Fruit fly (Drosophila melanogaster): ENCODE data around the gene Surf6.
A peak's percentile ranks its signal among the peaks of the same experiment; 100 is the strongest.

dm6 chr3R:19904865-19905373 lies at the start of gene Surf6, which contains the start of gene RhoGAP92B:
- TF ChIP-seq CG9876 (GFP tag; optimal IDR thresholded peaks at IDR 0.05) (no peak), run (tag; optimal IDR thresholded peaks at IDR 0.05) (peak; percentile 57), crp (GFP tag; optimal IDR thresholded peaks at IDR 0.05) (peak in 1 of 2 experiments; percentile 62), tap (tag; optimal IDR thresholded peaks at IDR 0.05) (peak; percentile 2), zfh1 (GFP tag; IDR thresholded peaks at IDR 0.05) (peak; percentile 58; the same call in 2 of the 3 replicates)
